Fruit fly (Drosophila melanogaster) whole organism, embryonic: ENCODE measurements around the gene CG44139.
A peak's percentile ranks its signal among the peaks of the same experiment; 100 is the strongest.

Source experiments
- B-H2 ChIP-seq: fragments of 200-800 bp; sonication (Bioruptor generic); optimal IDR thresholded peaks from 2 replicates; lab custom pipeline; 2018; ENCODE audit warnings: missing biosample characterization, mild to moderate bottlenecking, missing genetic modification characterization
- BEAF-32 ChIP-seq: fragments of 200-800 bp; sonication (Bioruptor generic); optimal IDR thresholded peaks from 3 replicates; lab custom pipeline; 2017; ENCODE audit warnings: missing biosample characterization, missing genetic modification characterization, mild to moderate bottlenecking, moderate library complexity, missing genetic modification reagents
- BtbVII ChIP-seq: fragments of 200-800 bp; sonication (Bioruptor generic); optimal IDR thresholded peaks from 3 replicates; lab custom pipeline; 2017; ENCODE audit warnings: missing biosample characterization, mild to moderate bottlenecking, missing genetic modification characterization
- CG10543 ChIP-seq: fragments of 200-800 bp; sonication (Bioruptor generic); optimal IDR thresholded peaks from 3 replicates; lab custom pipeline; 2017; ENCODE audit warnings: missing biosample characterization, mild to moderate bottlenecking, missing genetic modification characterization, moderate library complexity
- CG1233 ChIP-seq: fragments of 200-800 bp; sonication (Bioruptor generic); optimal IDR thresholded peaks from 4 replicates; lab custom pipeline; 2018; ENCODE audit warnings: missing biosample characterization, mild to moderate bottlenecking, missing genetic modification characterization
- CG12659 ChIP-seq: fragments of 200-800 bp; sonication (Bioruptor generic); optimal IDR thresholded peaks from 3 replicates; lab custom pipeline; 2017; ENCODE audit warnings: mild to moderate bottlenecking, missing biosample characterization, missing genetic modification reagents, missing genetic modification characterization
- CG14441 ChIP-seq: fragments of 200-800 bp; sonication (Bioruptor generic); IDR thresholded peaks from 2 replicates; pipeline ENCODE4 v1.3.6; 2022; ENCODE audit warnings: missing biosample characterization, missing genetic modification characterization
- CG15514 ChIP-seq: fragments of 200-800 bp; sonication (Bioruptor generic); optimal IDR thresholded peaks from 3 replicates; lab custom pipeline; 2017; ENCODE audit warnings: missing biosample characterization, missing genetic modification characterization, mild to moderate bottlenecking, moderate library complexity, missing genetic modification reagents
- CG17328 ChIP-seq: fragments of 200-800 bp; sonication (Bioruptor generic); IDR thresholded peaks from 2 replicates; pipeline ENCODE4 v1.3.6; 2022; ENCODE audit warnings: missing biosample characterization, missing genetic modification characterization
- CG17802 ChIP-seq: fragments of 200-800 bp; sonication (Bioruptor generic); optimal IDR thresholded peaks from 2 replicates; lab custom pipeline; 2018; ENCODE audit warnings: missing biosample characterization, mild to moderate bottlenecking, missing genetic modification characterization, moderate library complexity
- CG18476 ChIP-seq: fragments of 200-800 bp; sonication (Bioruptor generic); optimal IDR thresholded peaks from 2 replicates; lab custom pipeline; 2016; ENCODE audit warnings: missing biosample characterization, mild to moderate bottlenecking, missing genetic modification characterization
- CG2116 ChIP-seq: fragments of 200-800 bp; sonication (Bioruptor generic); optimal IDR thresholded peaks from 3 replicates; lab custom pipeline; 2018; ENCODE audit warnings: missing biosample characterization, mild to moderate bottlenecking, missing genetic modification characterization
- CG2202 ChIP-seq: fragments of 200-800 bp; sonication (Bioruptor generic); optimal IDR thresholded peaks from 2 replicates; lab custom pipeline; 2018; ENCODE audit warnings: missing biosample characterization, mild to moderate bottlenecking, missing genetic modification characterization
- CG6683 ChIP-seq: fragments of 200-800 bp; sonication (Bioruptor generic); optimal IDR thresholded peaks from 2 replicates; lab custom pipeline; 2017; ENCODE audit warnings: missing biosample characterization, mild to moderate bottlenecking, missing genetic modification characterization, missing genetic modification reagents
- CG7839 ChIP-seq: fragments of 200-800 bp; sonication (Bioruptor generic); optimal IDR thresholded peaks from 3 replicates; lab custom pipeline; 2018; ENCODE audit warnings: missing biosample characterization, mild to moderate bottlenecking, missing genetic modification characterization, moderate library complexity
- CG9215 ChIP-seq: fragments of 200-800 bp; sonication (Bioruptor generic); IDR thresholded peaks from 2 replicates; pipeline ENCODE4 v1.3.6; 2022; ENCODE audit warnings: missing biosample characterization, missing genetic modification characterization
- CG9932 ChIP-seq: fragments of 200-800 bp; sonication (Bioruptor generic); IDR thresholded peaks from 2 replicates; pipeline ENCODE4 v1.3.6; 2022; ENCODE audit warnings: missing biosample characterization, missing genetic modification characterization
- D19A ChIP-seq: fragments of 200-800 bp; optimal IDR thresholded peaks from 3 replicates; lab custom pipeline; 2019; ENCODE audit warnings: missing biosample characterization, mild to moderate bottlenecking, missing genetic modification characterization, moderate library complexity
- Dip2 ChIP-seq: fragments of 200-800 bp; sonication (Bioruptor generic); IDR thresholded peaks from 2 replicates; pipeline ENCODE4 v1.3.6; 2022; ENCODE audit warnings: missing biosample characterization, missing genetic modification characterization
- GATAe ChIP-seq: fragments of 200-800 bp; sonication (Bioruptor generic); conservative IDR thresholded peaks from 2 replicates; pipeline ENCODE4 v1.3.6; 2022; ENCODE audit warnings: missing biosample characterization, missing genetic modification characterization
- HmgD ChIP-seq: fragments of 200-800 bp; sonication (Bioruptor generic); optimal IDR thresholded peaks from 3 replicates; lab custom pipeline; 2016; ENCODE audit warnings: missing biosample characterization, missing genetic modification characterization
- Hr78 ChIP-seq, 2 experiments: fragments of 200-800 bp in 1 of 2; fragments of >200 bp in 1 of 2; sonication (Bioruptor generic) in 1 of 2; optimal IDR thresholded peaks; 2 replicates each; lab custom pipeline; 2017 to 2019; ENCODE audit warnings: missing biosample characterization in 2 of 2, missing genetic modification characterization in 2 of 2, mild to moderate bottlenecking in 1 of 2, moderate library complexity in 1 of 2
- Nf-YB ChIP-seq: fragments of 200-800 bp; sonication (Bioruptor generic); optimal IDR thresholded peaks from 3 replicates; lab custom pipeline; 2019; ENCODE audit warnings: missing biosample characterization, mild to moderate bottlenecking, missing genetic modification characterization, moderate library complexity
- Ravus ChIP-seq: fragments of 200-800 bp; sonication (Bioruptor generic); IDR thresholded peaks from 2 replicates; pipeline ENCODE4 v1.3.6; 2022; ENCODE audit warnings: missing biosample characterization, missing genetic modification characterization
- Six4 ChIP-seq: fragments of 200-800 bp; sonication (Bioruptor generic); optimal IDR thresholded peaks from 2 replicates; lab custom pipeline; 2016; ENCODE audit warnings: missing biosample characterization, missing genetic modification characterization
- Sox100B ChIP-seq: fragments of 200-800 bp; sonication (Bioruptor generic); optimal IDR thresholded peaks from 3 replicates; lab custom pipeline; 2018; ENCODE audit warnings: missing biosample characterization, mild to moderate bottlenecking, missing genetic modification characterization
- TFAM ChIP-seq: fragments of 200-800 bp; sonication (Bioruptor generic); optimal IDR thresholded peaks from 2 replicates; lab custom pipeline; 2017; ENCODE audit warnings: missing biosample characterization, missing genetic modification characterization, inconsistent platforms
- Taf1 ChIP-seq: fragments of 200-800 bp; sonication (Bioruptor generic); IDR thresholded peaks from 2 replicates; pipeline ENCODE4 v1.3.6; 2022; ENCODE audit warnings: missing biosample characterization, missing genetic modification characterization
- Usf ChIP-seq: fragments of 200-800 bp; sonication (Bioruptor generic); optimal IDR thresholded peaks from 2 replicates; lab custom pipeline; 2017; ENCODE audit warnings: missing genotype, missing biosample characterization, missing genetic modification characterization
- aop ChIP-seq: fragments of 200-800 bp; sonication (Bioruptor generic); IDR thresholded peaks from 2 replicates; pipeline ENCODE4 v1.3.6; 2022; ENCODE audit warnings: missing biosample characterization, missing genetic modification characterization
- bsh ChIP-seq, 2 experiments: fragments of 200-800 bp; sonication (Bioruptor generic); optimal IDR thresholded peaks; 2 replicates each; lab custom pipeline; 2017 to 2018; ENCODE audit warnings: mild to moderate bottlenecking in 2 of 2, missing biosample characterization in 2 of 2, missing genetic modification characterization in 2 of 2, moderate library complexity in 1 of 2
- chm ChIP-seq: fragments of 200-800 bp; sonication (Bioruptor generic); IDR thresholded peaks from 2 replicates; pipeline ENCODE4 v1.3.6; 2022; ENCODE audit warnings: missing biosample characterization, missing genetic modification characterization
- da ChIP-seq: fragments of 200-800 bp; sonication (Bioruptor generic); optimal IDR thresholded peaks from 2 replicates; lab custom pipeline; 2016; ENCODE audit warnings: missing biosample characterization, missing genetic modification characterization
- dimm ChIP-seq: fragments of 200-800 bp; sonication (Bioruptor generic); IDR thresholded peaks from 2 replicates; pipeline ENCODE4 v1.3.6; 2022; ENCODE audit warnings: missing biosample characterization, missing genetic modification characterization
- gcm ChIP-seq: fragments of 200-800 bp; sonication (Bioruptor generic); optimal IDR thresholded peaks from 2 replicates; lab custom pipeline; 2019; ENCODE audit warnings: missing biosample characterization, mild to moderate bottlenecking, missing genetic modification characterization, moderate library complexity
- gro ChIP-seq: fragments of 200-800 bp; sonication (Bioruptor generic); optimal IDR thresholded peaks from 2 replicates; lab custom pipeline; 2016; ENCODE audit warnings: missing biosample characterization, missing genetic modification characterization
- hb ChIP-seq: fragments of 200-800 bp; sonication (Bioruptor generic); IDR thresholded peaks from 3 replicates; pipeline ENCODE4 v1.3.6; 2022; ENCODE audit warnings: missing biosample characterization, missing genetic modification characterization; ENCODE audit not compliant: partially characterized antibody
- luna ChIP-seq: fragments of 200-800 bp; sonication (Bioruptor generic); optimal IDR thresholded peaks from 2 replicates; lab custom pipeline; 2016; ENCODE audit warnings: missing biosample characterization, missing genetic modification characterization
- odd ChIP-seq: fragments of 200-800 bp; sonication (Bioruptor generic); optimal IDR thresholded peaks from 2 replicates; lab custom pipeline; 2017; ENCODE audit warnings: missing biosample characterization, mild to moderate bottlenecking, missing genetic modification characterization
- otp ChIP-seq: fragments of 200-800 bp; sonication (Bioruptor generic); IDR thresholded peaks from 3 replicates; pipeline ENCODE4, ENCODE4 v1.3.6; 2022; ENCODE audit warnings: missing biosample characterization, missing genetic modification characterization
- pan ChIP-seq, 4 experiments: fragments of >200 bp in 3 of 4; fragments of 200-800 bp in 1 of 4; sonication (Bioruptor generic) in 1 of 4; optimal IDR thresholded peaks in 3 of 4; IDR thresholded peaks in 1 of 4; 2 replicates each; pipeline versions ENCODE4 v1.3.6 to Lab custom; 2017 to 2022; ENCODE audit warnings: missing biosample characterization in 2 of 4, missing genetic modification characterization in 2 of 4, mixed read lengths in 1 of 4
- slou ChIP-seq: fragments of 200-800 bp; sonication (Bioruptor generic); optimal IDR thresholded peaks from 3 replicates; lab custom pipeline; 2016; ENCODE audit warnings: missing biosample characterization, missing genetic modification characterization
- stwl ChIP-seq: fragments of 200-800 bp; sonication (Bioruptor generic); optimal IDR thresholded peaks from 3 replicates; lab custom pipeline; 2018; ENCODE audit warnings: missing biosample characterization, mild to moderate bottlenecking, missing genetic modification characterization, moderate library complexity
- tap ChIP-seq: fragments of 200-800 bp; optimal IDR thresholded peaks from 3 replicates; lab custom pipeline; 2019; ENCODE audit warnings: missing biosample characterization, mild to moderate bottlenecking, missing genetic modification characterization, moderate library complexity
- wor ChIP-seq: fragments of 200-800 bp; sonication (Bioruptor generic); IDR thresholded peaks from 2 replicates; pipeline ENCODE4 v1.3.6; 2022; ENCODE audit warnings: missing biosample characterization, missing genetic modification characterization
- z ChIP-seq: fragments of 200-800 bp; sonication (Bioruptor generic); IDR thresholded peaks from 3 replicates; pipeline ENCODE4 v1.3.6; 2022; ENCODE audit warnings: missing biosample characterization, missing genetic modification characterization
- zen2 ChIP-seq: fragments of 200-800 bp; sonication (Bioruptor generic); IDR thresholded peaks from 3 replicates; pipeline ENCODE4 v1.3.6; 2022; ENCODE audit warnings: missing biosample characterization, missing genetic modification characterization; ENCODE audit not compliant: partially characterized antibody
- zf30C ChIP-seq: fragments of 200-800 bp; sonication (Bioruptor generic); optimal IDR thresholded peaks from 3 replicates; lab custom pipeline; 2018; ENCODE audit warnings: missing biosample characterization, mild to moderate bottlenecking, missing genetic modification characterization

CG44139 gene

dm6 chr2L:2424497-2424896 is at the start of gene CG44139:
TSS of gene CG44139 (plus strand) at chr2L:2424797.
- no peak for TF ChIP-seq D19A
- TF ChIP-seq odd = no peak
- TF ChIP-seq tap (tag; lab: Kevin White, UChicago) = no peak
- no peak for TF ChIP-seq CG1233 (GFP tag; lab: Kevin White, UChicago)
- TF ChIP-seq da = no peak
- TF ChIP-seq CG15514 (GFP tag; lab: Kevin White, UChicago) = no peak
- TF ChIP-seq CG9932 = no peak
- TF ChIP-seq TFAM (GFP tag; lab: Kevin White, UChicago) = no peak
- TF ChIP-seq luna (GFP tag; lab: Kevin White, UChicago) = no peak
- no peak for TF ChIP-seq pan (optimal IDR thresholded peaks at IDR 0.05; lab: Kevin White, UChicago)
- TF ChIP-seq pan (GFP tag; optimal IDR thresholded peaks at IDR 0.05 in 1 of 2, IDR thresholded peaks at IDR 0.05 in 1 of 2) = no peak
- TF ChIP-seq BtbVII (GFP tag; lab: Kevin White, UChicago) = no peak
- no peak for TF ChIP-seq bsh (GFP tag; optimal IDR thresholded peaks at IDR 0.05; lab: Kevin White, UChicago)
- no peak for TF ChIP-seq CG17328
- no peak for TF ChIP-seq Sox100B (GFP tag; lab: Kevin White, UChicago)
- TF ChIP-seq slou = no peak
- no peak for TF ChIP-seq CG6683 (GFP tag; lab: Kevin White, UChicago)

dm6 chr2L:2375655-2376417 is 48.8 kb upstream of the CG44139 start, which contains the start of gene Atxn7:
TSS of gene Atxn7 (plus strand) at chr2L:2375841.
- TF ChIP-seq BEAF-32 (GFP tag; lab: Kevin White, UChicago) (peak; percentile 95), chm (GFP tag; lab: Robert Waterston, UW) (peak; percentile 90), HmgD (peak; percentile 54), hb (GFP tag; lab: Robert Waterston, UW) (peak; percentile 87), B-H2 (GFP tag; lab: Kevin White, UChicago) (peak; percentile 72), CG18476 (GFP tag; lab: Kevin White, UChicago) (no peak), zf30C (peak; percentile 27), Hr78 (GFP tag; optimal IDR thresholded peaks at IDR 0.05; lab: Kevin White, UChicago) (no peak), CG17802 (peak; percentile 17), gro (GFP tag; lab: Kevin White, UChicago) (peak; percentile 78), Ravus (GFP tag; lab: Robert Waterston, UW) (no peak), wor (GFP tag; lab: Robert Waterston, UW) (0 out of 2 replicates have a peak, but pooled peaks have one; percentile 22), Taf1 (no peak), CG2116 (peak; percentile 93), Six4 (GFP tag; lab: Kevin White, UChicago) (no peak), Usf (GFP tag; lab: Kevin White, UChicago) (peak; percentile 20), CG12659 (peak; percentile 79), dimm (GFP tag; lab: Robert Waterston, UW) (no peak), GATAe (no peak), aop (GFP tag; lab: Robert Waterston, UW) (no peak), CG9215 (GFP tag; lab: Robert Waterston, UW) (no peak), stwl (peak; percentile 97), z (no peak), zen2 (GFP tag; lab: Robert Waterston, UW) (peak; percentile 97), CG14441 (peak; percentile 63), CG7839 (tag; lab: Kevin White, UChicago) (peak; percentile 54), CG2202 (peak; percentile 57), odd (peak; percentile 67), gcm (GFP tag; lab: Kevin White, UChicago) (peak; percentile 62), Nf-YB (peak; percentile 42), otp (GFP tag; lab: Robert Waterston, UW) (peak; percentile 75; the same call in 2 of the 3 replicates), CG10543 (GFP tag; lab: Kevin White, UChicago) (peak; percentile 61), Dip2 (no peak)
